Worm (Caenorhabditis elegans) whole organism, L4 larva: ENCODE results near the gene F07H5.13.

ENCODE experiments used
- F49E8.2 ChIP-seq: sonication (generic microtip); optimal IDR thresholded peaks from 2 replicates; lab custom pipeline; 2016; ENCODE audit warnings: missing compliant biosample characterization, mild to moderate bottlenecking, missing genetic modification characterization, borderline replicate concordance
- T26A8.4 ChIP-seq: fragments of 200-800 bp; sonication (Bioruptor generic); IDR thresholded peaks from 2 replicates; pipeline ENCODE4 v1.3.6; 2022; ENCODE audit warnings: missing genetic modification characterization, missing compliant biosample characterization
- aha-1 ChIP-seq: fragments of 150-350 bp; peaks from one replicate; lab custom pipeline; 2014; ENCODE audit warnings: missing biosample characterization, missing genetic modification characterization
- ama-1 ChIP-seq: fragments of 150-350 bp; optimal IDR thresholded peaks from 2 replicates; lab custom pipeline; 2014; ENCODE audit warnings: inconsistent platforms, mixed read lengths
- arid-1 ChIP-seq: fragments of 200-800 bp; sonication (Bioruptor generic); conservative IDR thresholded peaks from 2 replicates; pipeline ENCODE4 v1.3.6; 2022; ENCODE audit warnings: missing genetic modification reagents, missing genetic modification characterization, missing compliant biosample characterization
- ceh-28 ChIP-seq: fragments of 150-350 bp; optimal IDR thresholded peaks from 2 replicates; lab custom pipeline; 2014; ENCODE audit warnings: missing biosample characterization, missing genetic modification reagents, missing genetic modification characterization
- daf-16 ChIP-seq, 3 experiments: sonication (generic microtip); optimal IDR thresholded peaks; 2 replicates each; lab custom pipeline; 2016 to 2017; ENCODE audit warnings: missing genetic modification characterization in 3 of 3, missing genetic modification reagents in 3 of 3, mild to moderate bottlenecking in 2 of 3, missing compliant biosample characterization in 2 of 3, missing biosample characterization in 1 of 3, moderate library complexity in 1 of 3
- daf-8 ChIP-seq: fragments of 200-800 bp; sonication (Bioruptor generic); IDR thresholded peaks from 2 replicates; pipeline ENCODE4 v1.3.6; 2022; ENCODE audit warnings: missing genetic modification characterization, missing compliant biosample characterization
- dmd-6 ChIP-seq: fragments of 200-800 bp; sonication (Bioruptor generic); IDR thresholded peaks from 2 replicates; pipeline ENCODE4 v1.3.6; 2022; ENCODE audit warnings: missing genetic modification reagents, missing genetic modification characterization, missing compliant biosample characterization
- dmd-8 ChIP-seq: fragments of 200-800 bp; sonication (Bioruptor generic); IDR thresholded peaks from 2 replicates; pipeline ENCODE4 v1.3.6; 2022; ENCODE audit warnings: missing genetic modification characterization, missing compliant biosample characterization
- dve-1 ChIP-seq: sonication (generic microtip); optimal IDR thresholded peaks from 2 replicates; lab custom pipeline; 2017; ENCODE audit warnings: antibody characterized with exemption, mild to moderate bottlenecking, missing genetic modification characterization, missing compliant biosample characterization; ENCODE audit not compliant: insufficient read depth
- fkh-10 ChIP-seq: fragments of 150-350 bp; optimal IDR thresholded peaks from 2 replicates; lab custom pipeline; 2014; ENCODE audit warnings: missing biosample characterization, missing genetic modification reagents, missing genetic modification characterization
- hif-1 ChIP-seq, 2 experiments: sonication (generic microtip); optimal IDR thresholded peaks; 2 replicates each; lab custom pipeline; 2016 to 2017; ENCODE audit warnings: missing compliant biosample characterization in 2 of 2, missing genetic modification characterization in 2 of 2, missing genetic modification reagents in 2 of 2, missing genotype in 2 of 2, mild to moderate bottlenecking in 1 of 2
- hlh-11 ChIP-seq: fragments of 200-800 bp; sonication (Bioruptor generic); optimal IDR thresholded peaks from 2 replicates; lab custom pipeline; 2018; ENCODE audit warnings: mild to moderate bottlenecking, missing genetic modification characterization, missing compliant biosample characterization
- hlh-30 ChIP-seq: sonication (generic microtip); optimal IDR thresholded peaks from 2 replicates; lab custom pipeline; 2017; ENCODE audit warnings: antibody characterized with exemption, mild to moderate bottlenecking, missing genetic modification characterization, missing compliant biosample characterization; ENCODE audit not compliant: insufficient read depth
- hmg-1.1 ChIP-seq: fragments of 200-800 bp; sonication (Bioruptor generic); IDR thresholded peaks from 2 replicates; pipeline ENCODE4 v1.3.6; 2022; ENCODE audit warnings: missing genetic modification reagents, missing genetic modification characterization, missing compliant biosample characterization
- lin-1 ChIP-seq: fragments of 200-800 bp; sonication (Bioruptor generic); IDR thresholded peaks from 2 replicates; pipeline ENCODE4 v1.3.6; 2022; ENCODE audit warnings: missing genetic modification reagents, missing genetic modification characterization, missing compliant biosample characterization
- lin-29 ChIP-seq: fragments of 200-800 bp; sonication (Bioruptor generic); IDR thresholded peaks from 2 replicates; pipeline ENCODE4 v1.3.6; 2022; ENCODE audit warnings: missing genetic modification reagents, missing genetic modification characterization, missing compliant biosample characterization
- lin-38 ChIP-seq: fragments of 200-800 bp; sonication (Bioruptor generic); IDR thresholded peaks from 2 replicates; pipeline ENCODE4 v1.3.6; 2022; ENCODE audit warnings: missing genetic modification reagents, missing genetic modification characterization, missing compliant biosample characterization
- lsy-2 ChIP-seq, 2 experiments: fragments of 150-350 bp in 1 of 2; sonication (generic microtip) in 1 of 2; optimal IDR thresholded peaks; 2 replicates each; lab custom pipeline; 2014 to 2017; ENCODE audit warnings: missing biosample characterization in 2 of 2, missing genetic modification characterization in 2 of 2
- madf-5 ChIP-seq, 2 experiments: fragments of 200-800 bp; sonication (Bioruptor generic); IDR thresholded peaks; 2 replicates each; pipeline ENCODE4 v1.3.6; 2022; ENCODE audit warnings: missing compliant biosample characterization in 2 of 2, missing genetic modification characterization in 2 of 2
- madf-9 ChIP-seq: fragments of 200-800 bp; sonication (Bioruptor generic); conservative IDR thresholded peaks from 2 replicates; pipeline ENCODE4 v1.3.6; 2022; ENCODE audit warnings: missing genetic modification reagents, missing genetic modification characterization, missing compliant biosample characterization
- mdl-1 ChIP-seq, 2 experiments: fragments of 150-350 bp in 1 of 2; sonication (generic microtip) in 1 of 2; optimal IDR thresholded peaks; 2 replicates each; lab custom pipeline; 2014 to 2017; ENCODE audit warnings: missing biosample characterization in 2 of 2, missing genetic modification characterization in 2 of 2
- mes-2 ChIP-seq: sonication (generic microtip); optimal IDR thresholded peaks from 2 replicates; lab custom pipeline; 2016; ENCODE audit warnings: missing genotype, mild to moderate bottlenecking, missing genetic modification characterization, missing compliant biosample characterization; ENCODE audit not compliant: poor library complexity, severe bottlenecking
- nhr-10 ChIP-seq: fragments of 150-350 bp; optimal IDR thresholded peaks from 2 replicates; lab custom pipeline; 2014; ENCODE audit warnings: missing biosample characterization, missing genetic modification characterization
- nhr-102 ChIP-seq: sonication (generic microtip); optimal IDR thresholded peaks from 2 replicates; lab custom pipeline; 2016; ENCODE audit warnings: mild to moderate bottlenecking, missing genetic modification characterization, moderate library complexity, missing compliant biosample characterization
- nhr-11 ChIP-seq: fragments of 150-350 bp; optimal IDR thresholded peaks from 2 replicates; lab custom pipeline; 2014; ENCODE audit warnings: missing biosample characterization, missing genetic modification characterization
- nhr-111 ChIP-seq: fragments of 200-800 bp; sonication (Bioruptor generic); optimal IDR thresholded peaks from 2 replicates; lab custom pipeline; 2018; ENCODE audit warnings: mild to moderate bottlenecking, missing genetic modification characterization, missing compliant biosample characterization
- nhr-28 ChIP-seq: fragments of 150-350 bp; optimal IDR thresholded peaks from 2 replicates; lab custom pipeline; 2014; ENCODE audit warnings: missing biosample characterization, missing genetic modification characterization
- nhr-48 ChIP-seq: sonication (generic microtip); optimal IDR thresholded peaks from 2 replicates; lab custom pipeline; 2016; ENCODE audit warnings: mild to moderate bottlenecking, missing genetic modification characterization, missing compliant biosample characterization
- nhr-6 ChIP-seq: fragments of 150-350 bp; optimal IDR thresholded peaks from 2 replicates; lab custom pipeline; 2014; ENCODE audit warnings: missing biosample characterization, missing genetic modification characterization
- nhr-77 ChIP-seq: fragments of 150-350 bp; optimal IDR thresholded peaks from 2 replicates; lab custom pipeline; 2014; ENCODE audit warnings: missing biosample characterization, missing genetic modification characterization
- pqm-1 ChIP-seq: sonication (generic microtip); optimal IDR thresholded peaks from 2 replicates; lab custom pipeline; 2017; ENCODE audit warnings: missing biosample characterization, missing genetic modification characterization
- tag-97 ChIP-seq: fragments of 200-800 bp; sonication (Bioruptor generic); IDR thresholded peaks from 2 replicates; pipeline ENCODE4 v1.3.6; 2022; ENCODE audit warnings: missing genetic modification characterization, missing compliant biosample characterization
- tra-1 ChIP-seq: fragments of 200-800 bp; sonication (Bioruptor generic); IDR thresholded peaks from 2 replicates; pipeline ENCODE4 v1.3.6; 2022; ENCODE audit warnings: missing genetic modification reagents, missing genetic modification characterization, missing compliant biosample characterization
- unc-62 ChIP-seq, 3 experiments: fragments of 150-350 bp in 1 of 3; sonication (generic microtip); optimal IDR thresholded peaks in 2 of 3; peaks in 1 of 3; 1 replicate in 1 of 3; 2 replicates in 2 of 3; lab custom pipeline; 2014 to 2017; ENCODE audit warnings: missing biosample characterization in 3 of 3, missing genetic modification characterization in 3 of 3, missing genetic modification reagents in 3 of 3, missing genotype in 1 of 3
- vab-7 ChIP-seq: fragments of 200-800 bp; sonication (Bioruptor generic); IDR thresholded peaks from 2 replicates; pipeline ENCODE4 v1.3.6; 2022; ENCODE audit warnings: missing genetic modification reagents, missing genetic modification characterization, missing compliant biosample characterization
- zag-1 ChIP-seq: fragments of 150-350 bp; optimal IDR thresholded peaks from 2 replicates; lab custom pipeline; 2014; ENCODE audit warnings: missing biosample characterization, missing genetic modification characterization
- zfp-2 ChIP-seq: sonication (generic microtip); optimal IDR thresholded peaks from 2 replicates; lab custom pipeline; 2016; ENCODE audit warnings: mild to moderate bottlenecking, missing genetic modification characterization, missing compliant biosample characterization
- ztf-7 ChIP-seq: fragments of 150-350 bp; optimal IDR thresholded peaks from 2 replicates; lab custom pipeline; 2014; ENCODE audit warnings: missing biosample characterization, missing genetic modification characterization

Gene F07H5.13

ce11 chrII:8742006-8742847 lies 48.1 kb upstream of the F07H5.13 start (continued):
- TF ChIP-seq nhr-11 = peak; percentile 97
- no peak for TF ChIP-seq zag-1 (tag; lab: Kevin White, UChicago)
- TF ChIP-seq daf-8 (GFP tag; lab: Robert Waterston, UW) = no peak
- no peak for TF ChIP-seq arid-1 (GFP tag; lab: Robert Waterston, UW)
- TF ChIP-seq fkh-10 (GFP tag; lab: Kevin White, UChicago) = no peak
- peak; percentile 30 for TF ChIP-seq nhr-77 (tag; lab: Kevin White, UChicago)
- peak; percentile 77 for TF ChIP-seq tra-1

ce11 chrII:8742972-8743371 lies 47.4 kb upstream of the F07H5.13 start:
- TF ChIP-seq lsy-2 (tag; optimal IDR thresholded peaks at IDR 0.05; lab: Kevin White, UChicago) = peak in 1 of 2 experiments; percentile 42
- TF ChIP-seq hlh-30 (tag; lab: Kevin White, UChicago) = peak; percentile 69
- no peak for TF ChIP-seq zfp-2 (tag; lab: Kevin White, UChicago)
- TF ChIP-seq nhr-11 = no peak
- peak; percentile 46; the same call in 1 of the 2 replicates for TF ChIP-seq hmg-1.1 (GFP tag; lab: Robert Waterston, UW)
- TF ChIP-seq ztf-7 = no peak
- TF ChIP-seq dmd-8 (GFP tag; lab: Robert Waterston, UW) = no peak

- TF ChIP-seq hmg-1.1 (GFP tag; lab: Robert Waterston, UW) = 0 out of 2 replicates have a peak, but pooled peaks have one; percentile 15
- peak; percentile 96 for TF ChIP-seq aha-1 (tag; lab: Kevin White, UChicago)
- 0 out of 2 replicates have a peak, but pooled peaks have one; percentile 21 for TF ChIP-seq lin-38
- peak in 1 of 2 experiments; percentile 33 for TF ChIP-seq unc-62 (GFP tag; optimal IDR thresholded peaks at IDR 0.05 in 1 of 2; lab: Kevin White, UChicago)
- TF ChIP-seq unc-62 (tag; optimal IDR thresholded peaks at IDR 0.05; lab: Kevin White, UChicago) = no peak
- no peak for TF ChIP-seq daf-16 (GFP tag; optimal IDR thresholded peaks at IDR 0.05; lab: Kevin White, UChicago)
- TF ChIP-seq daf-16 (tag; optimal IDR thresholded peaks at IDR 0.05; lab: Kevin White, UChicago) = peak; percentile 68
- peak; percentile 39; the same call in 1 of the 2 replicates for TF ChIP-seq arid-1 (GFP tag; lab: Robert Waterston, UW)
- TF ChIP-seq tra-1 = 0 out of 2 replicates have a peak, but pooled peaks have one; percentile 21
- TF ChIP-seq T26A8.4 (GFP tag; lab: Robert Waterston, UW) = peak; percentile 43; the same call in 1 of the 2 replicates
- TF ChIP-seq nhr-28 = peak; percentile 96
- peak; percentile 48 for TF ChIP-seq hlh-30 (tag; lab: Kevin White, UChicago)
- TF ChIP-seq fkh-10 (GFP tag; lab: Kevin White, UChicago) = no peak
- no peak for TF ChIP-seq F49E8.2
- TF ChIP-seq hif-1 (tag; optimal IDR thresholded peaks at IDR 0.05; lab: Kevin White, UChicago) = peak in 1 of 2 experiments; percentile 45
- TF ChIP-seq ceh-28 (tag; lab: Kevin White, UChicago) = peak; percentile 8
- TF ChIP-seq lsy-2 (tag; optimal IDR thresholded peaks at IDR 0.05; lab: Kevin White, UChicago) = peak in 1 of 2 experiments; percentile 33
- peak; percentile 36; the same call in 1 of the 2 replicates for TF ChIP-seq madf-9
- no peak for TF ChIP-seq lin-29 (GFP tag; lab: Robert Waterston, UW)
- TF ChIP-seq mdl-1 (tag; optimal IDR thresholded peaks at IDR 0.05; lab: Kevin White, UChicago) = peak; percentile 27 to 88
- 0 out of 2 replicates have a peak, but pooled peaks have one; percentile 4 for TF ChIP-seq vab-7 (GFP tag; lab: Robert Waterston, UW)
- no peak for TF ChIP-seq nhr-111 (GFP tag; lab: Kevin White, UChicago)
- TF ChIP-seq madf-5 (GFP tag; IDR thresholded peaks at IDR 0.05; lab: Robert Waterston, UW) = no peak
- peak; percentile 94 for TF ChIP-seq ama-1 (lab: Kevin White, UChicago)
- TF ChIP-seq dmd-6 (GFP tag; lab: Robert Waterston, UW) = peak; percentile 52; the same call in 1 of the 2 replicates
- TF ChIP-seq tag-97 (GFP tag; lab: Robert Waterston, UW) = no peak
- TF ChIP-seq zfp-2 (tag; lab: Kevin White, UChicago) = no peak
- TF ChIP-seq mes-2 (tag; lab: Kevin White, UChicago) = peak; percentile 20
- peak; percentile 51 for TF ChIP-seq nhr-102
- TF ChIP-seq nhr-10 (tag; lab: Kevin White, UChicago) = peak; percentile 77
- peak; percentile 87 for TF ChIP-seq nhr-48 (tag; lab: Kevin White, UChicago)
- peak; percentile 39 for TF ChIP-seq nhr-6 (tag; lab: Kevin White, UChicago)
- peak; percentile 73 for TF ChIP-seq dve-1 (tag; lab: Kevin White, UChicago)
- TF ChIP-seq nhr-11 = peak; percentile 23
- peak; percentile 74 for TF ChIP-seq hlh-11 (tag; lab: Kevin White, UChicago)
- TF ChIP-seq pqm-1 (tag; lab: Kevin White, UChicago) = peak; percentile 37
- no peak for TF ChIP-seq lin-1 (GFP tag; lab: Robert Waterston, UW)
These were observed 46.8 kb upstream of the F07H5.13 start, which contains the start of gene mak-1 for ce11 chrII:8743379-8744173. Gene mak-1, plus strand, starts transcription at chrII:8744071.
